Worm (Caenorhabditis elegans) whole organism, midembryonic: ENCODE data around the gene htp-1.

ENCODE experiments used
- T22C8.4 ChIP-seq: fragments of 200-800 bp; sonication (Bioruptor generic); IDR thresholded peaks from 2 replicates; pipeline ENCODE4 v1.3.6; 2022; ENCODE audit warnings: missing genetic modification characterization, missing compliant biosample characterization
- cog-1 ChIP-seq: sonication (generic microtip); optimal IDR thresholded peaks from 2 replicates; lab custom pipeline; 2016; ENCODE audit warnings: missing genetic modification characterization, missing compliant biosample characterization
- flt-1 ChIP-seq: fragments of 200-800 bp; sonication (Bioruptor generic); IDR thresholded peaks from 2 replicates; pipeline ENCODE4 v1.3.6; 2022; ENCODE audit warnings: missing genetic modification characterization, missing compliant biosample characterization
- klf-2 ChIP-seq: fragments of 200-800 bp; sonication (Bioruptor generic); conservative IDR thresholded peaks from 2 replicates; pipeline ENCODE4 v1.3.6; 2022; ENCODE audit warnings: missing genetic modification reagents, missing genetic modification characterization, missing compliant biosample characterization
- med-1 ChIP-seq: sonication (generic microtip); optimal IDR thresholded peaks from 2 replicates; lab custom pipeline; 2017; ENCODE audit warnings: missing genetic modification characterization, mild to moderate bottlenecking, missing compliant biosample characterization, antibody characterized with exemption, missing genetic modification reagents; ENCODE audit not compliant: insufficient read depth
- ref-1 ChIP-seq: fragments of 200-800 bp; sonication (Bioruptor generic); conservative IDR thresholded peaks from 2 replicates; pipeline ENCODE4 v1.3.6; 2022; ENCODE audit warnings: missing genetic modification reagents, missing genetic modification characterization, missing compliant biosample characterization
- tab-1 ChIP-seq: fragments of 200-800 bp; sonication (Bioruptor generic); IDR thresholded peaks from 2 replicates; pipeline ENCODE4 v1.3.6; 2022; ENCODE audit warnings: missing genetic modification characterization, missing compliant biosample characterization
- ztf-23 ChIP-seq: fragments of 200-800 bp; sonication (Bioruptor generic); IDR thresholded peaks from 2 replicates; pipeline ENCODE4 v1.3.6; 2022; ENCODE audit warnings: missing genetic modification reagents, missing genetic modification characterization, missing compliant biosample characterization
- ztf-29 ChIP-seq: fragments of 200-800 bp; sonication (Bioruptor generic); IDR thresholded peaks from 2 replicates; pipeline ENCODE4 v1.3.6; 2022; ENCODE audit warnings: missing genetic modification reagents, missing genetic modification characterization, missing compliant biosample characterization

htp-1 gene

DNA sequence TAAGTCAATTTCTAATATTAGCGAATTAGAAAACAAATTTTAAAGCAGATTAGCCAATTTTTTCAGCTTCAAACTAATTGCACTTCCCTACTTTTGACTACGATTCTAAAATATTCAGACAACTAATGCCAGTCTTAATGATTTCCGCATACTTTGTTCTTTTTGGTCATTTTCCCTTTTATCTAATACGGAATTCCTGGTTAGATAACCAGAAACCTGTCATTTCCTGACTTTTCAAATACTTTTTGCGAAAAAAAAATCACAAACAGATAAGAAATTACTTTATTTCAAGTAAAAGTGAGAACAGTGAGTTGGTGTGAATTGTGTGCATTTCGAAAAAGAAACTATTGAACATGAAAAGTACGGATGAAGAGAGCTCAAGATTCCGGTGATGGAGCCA is 11.2 kb downstream of the htp-1 start:
- TF ChIP-seq flt-1 (GFP tag; lab: Robert Waterston, UW) (no peak), cog-1 (tag; lab: Kevin White, UChicago) (no peak), T22C8.4 (GFP tag; lab: Robert Waterston, UW) (no peak), tab-1 (no peak), ztf-29 (GFP tag; lab: Robert Waterston, UW) (no peak), ref-1 (GFP tag; lab: Robert Waterston, UW) (no peak)

- TF ChIP-seq T22C8.4 (GFP tag; lab: Robert Waterston, UW) (no peak), klf-2 (GFP tag; lab: Robert Waterston, UW) (no peak), flt-1 (GFP tag; lab: Robert Waterston, UW) (no peak), tab-1 (no peak), ztf-23 (GFP tag; lab: Robert Waterston, UW) (no peak), ref-1 (GFP tag; lab: Robert Waterston, UW) (no peak), cog-1 (tag; lab: Kevin White, UChicago) (no peak), med-1 (no peak), ztf-29 (GFP tag; lab: Robert Waterston, UW) (no peak)
These were observed 14.3 kb downstream of the htp-1 start, which contains the start of gene elo-5 for ce11 chrIV:5377062-5377461. Gene elo-5, minus strand, starts transcription at chrIV:5377117.

DNA sequence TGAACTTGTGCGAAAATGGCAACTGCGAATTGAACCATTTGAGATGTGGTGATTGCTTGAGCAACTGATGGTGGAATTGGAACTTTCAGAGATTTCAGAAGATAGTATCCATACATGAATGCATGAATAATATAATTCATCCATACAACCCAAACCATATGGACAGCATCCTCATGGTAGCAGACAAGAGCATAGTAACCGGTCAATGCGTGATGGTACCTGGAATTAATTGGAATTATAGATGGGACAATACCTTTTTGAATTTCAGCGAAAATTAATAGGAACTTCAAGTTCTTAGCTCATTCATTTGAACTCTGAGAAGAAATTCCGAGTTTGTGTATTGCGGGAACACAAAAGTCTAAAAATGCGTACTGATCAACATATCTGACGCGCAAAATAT is 16.4 kb downstream of the htp-1 start:
- TF ChIP-seq ref-1 (GFP tag; lab: Robert Waterston, UW) (no peak), cog-1 (tag; lab: Kevin White, UChicago) (no peak), tab-1 (no peak), T22C8.4 (GFP tag; lab: Robert Waterston, UW) (no peak), flt-1 (GFP tag; lab: Robert Waterston, UW) (no peak), klf-2 (GFP tag; lab: Robert Waterston, UW) (no peak), ztf-29 (GFP tag; lab: Robert Waterston, UW) (no peak), med-1 (no peak), ztf-23 (GFP tag; lab: Robert Waterston, UW) (no peak)

- no peak for TF ChIP-seq ztf-29 (GFP tag; lab: Robert Waterston, UW)
- no peak for TF ChIP-seq cog-1 (tag; lab: Kevin White, UChicago)
- no peak for TF ChIP-seq flt-1 (GFP tag; lab: Robert Waterston, UW)
These were observed 17.0 kb downstream of the htp-1 start for ce11 chrIV:5374321-5374720.

DNA sequence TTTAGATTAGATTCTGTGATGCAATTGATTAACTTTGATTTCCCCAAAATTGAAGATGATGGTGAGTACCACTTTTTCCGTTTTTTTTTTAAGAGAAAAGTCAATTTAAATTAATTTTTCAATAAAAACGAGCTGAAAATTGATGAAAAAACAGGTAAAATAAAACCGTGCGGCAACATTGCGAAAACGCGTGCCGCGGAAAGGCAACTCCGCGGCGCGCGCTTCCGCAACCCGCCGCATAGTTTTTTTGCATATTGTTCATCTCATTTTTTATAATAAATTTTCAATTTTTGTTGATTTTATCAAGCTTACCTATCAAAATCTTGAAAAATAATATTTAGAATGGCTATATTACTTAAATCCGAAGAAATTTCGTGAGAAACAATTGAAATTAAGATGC is 20.4 kb downstream of the htp-1 start:
- TF ChIP-seq ref-1 (GFP tag; lab: Robert Waterston, UW) (0 out of 2 replicates have a peak, but pooled peaks have one; percentile 19), flt-1 (GFP tag; lab: Robert Waterston, UW) (peak; percentile 85), med-1 (peak; percentile 34), cog-1 (tag; lab: Kevin White, UChicago) (peak; percentile 26), tab-1 (peak; percentile 39; the same call in 1 of the 2 replicates), ztf-29 (GFP tag; lab: Robert Waterston, UW) (0 out of 2 replicates have a peak, but pooled peaks have one; percentile 29), T22C8.4 (GFP tag; lab: Robert Waterston, UW) (peak; percentile 57; the same call in 1 of the 2 replicates), ztf-23 (GFP tag; lab: Robert Waterston, UW) (0 out of 2 replicates have a peak, but pooled peaks have one; percentile 25), klf-2 (GFP tag; lab: Robert Waterston, UW) (no peak)

- no peak for TF ChIP-seq flt-1 (GFP tag; lab: Robert Waterston, UW)
- no peak for TF ChIP-seq ztf-29 (GFP tag; lab: Robert Waterston, UW)
- no peak for TF ChIP-seq med-1
- no peak for TF ChIP-seq klf-2 (GFP tag; lab: Robert Waterston, UW)
- no peak for TF ChIP-seq tab-1
- TF ChIP-seq T22C8.4 (GFP tag; lab: Robert Waterston, UW): no peak
- no peak for TF ChIP-seq ztf-23 (GFP tag; lab: Robert Waterston, UW)
- TF ChIP-seq ref-1 (GFP tag; lab: Robert Waterston, UW): no peak
- no peak for TF ChIP-seq cog-1 (tag; lab: Kevin White, UChicago)
These were observed 21.9 kb downstream of the htp-1 start, which contains the start of gene F41H10.3 for ce11 chrIV:5369414-5369813. Gene F41H10.3, plus strand, starts transcription at chrIV:5369801.

DNA sequence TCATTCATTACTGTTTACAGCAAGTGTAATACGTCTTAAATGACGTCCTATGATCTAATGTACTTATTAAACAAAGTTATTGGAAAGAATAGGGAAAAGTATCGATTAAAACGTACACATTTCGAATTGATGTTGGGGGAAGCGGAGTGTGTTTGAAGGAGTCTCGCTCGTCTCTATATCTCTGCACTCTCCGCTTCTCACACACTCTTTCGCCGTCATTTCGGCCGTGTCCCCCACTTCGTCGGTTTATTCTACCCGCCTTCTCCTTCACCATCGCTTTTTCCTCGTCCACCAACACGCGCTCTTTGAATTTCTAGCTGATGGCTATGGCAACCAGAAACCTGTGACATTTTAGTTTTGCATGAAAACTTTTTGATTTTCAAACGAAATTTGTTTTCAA is 22.5 kb downstream of the htp-1 start:
- TF ChIP-seq T22C8.4 (GFP tag; lab: Robert Waterston, UW) (peak; percentile 68), cog-1 (tag; lab: Kevin White, UChicago) (no peak)

- TF ChIP-seq klf-2 (GFP tag; lab: Robert Waterston, UW): no peak
- no peak for TF ChIP-seq tab-1
- TF ChIP-seq ztf-23 (GFP tag; lab: Robert Waterston, UW): no peak
- no peak for TF ChIP-seq med-1
- TF ChIP-seq T22C8.4 (GFP tag; lab: Robert Waterston, UW): no peak
- TF ChIP-seq cog-1 (tag; lab: Kevin White, UChicago): no peak
- no peak for TF ChIP-seq flt-1 (GFP tag; lab: Robert Waterston, UW)
- no peak for TF ChIP-seq ztf-29 (GFP tag; lab: Robert Waterston, UW)
- no peak for TF ChIP-seq ref-1 (GFP tag; lab: Robert Waterston, UW)
These were observed 23.5 kb downstream of the htp-1 start for ce11 chrIV:5367899-5368298.

DNA sequence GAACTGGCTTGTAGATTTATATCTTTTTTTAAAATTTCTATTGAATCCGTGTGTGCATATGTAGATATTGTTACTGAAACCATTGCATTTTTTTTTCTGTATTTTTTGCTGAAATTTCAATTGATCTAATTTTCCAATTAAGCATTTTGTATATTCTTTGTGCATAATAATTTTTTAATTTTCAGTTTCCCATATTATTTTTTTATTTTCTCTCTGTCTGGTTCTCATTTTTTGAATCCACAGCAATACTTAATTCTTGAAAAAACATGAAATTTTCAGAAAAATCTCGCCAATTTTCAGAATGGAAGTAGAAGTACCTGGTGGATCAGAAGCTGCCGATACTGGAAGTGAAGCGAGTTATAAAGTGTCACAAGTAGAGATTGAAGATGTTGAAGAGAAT is 24.8 kb downstream of the htp-1 start, which contains the start of gene sand-1:
Gene sand-1 (plus strand): TSS at position 301 of the 400 bp plus-strand sequence.
- TF ChIP-seq ref-1 (GFP tag; lab: Robert Waterston, UW): no peak
- no peak for TF ChIP-seq tab-1
- TF ChIP-seq T22C8.4 (GFP tag; lab: Robert Waterston, UW): no peak
- no peak for TF ChIP-seq ztf-29 (GFP tag; lab: Robert Waterston, UW)
- TF ChIP-seq klf-2 (GFP tag; lab: Robert Waterston, UW): no peak
- no peak for TF ChIP-seq cog-1 (tag; lab: Kevin White, UChicago)
- no peak for TF ChIP-seq ztf-23 (GFP tag; lab: Robert Waterston, UW)
- TF ChIP-seq flt-1 (GFP tag; lab: Robert Waterston, UW): no peak
- no peak for TF ChIP-seq med-1

DNA sequence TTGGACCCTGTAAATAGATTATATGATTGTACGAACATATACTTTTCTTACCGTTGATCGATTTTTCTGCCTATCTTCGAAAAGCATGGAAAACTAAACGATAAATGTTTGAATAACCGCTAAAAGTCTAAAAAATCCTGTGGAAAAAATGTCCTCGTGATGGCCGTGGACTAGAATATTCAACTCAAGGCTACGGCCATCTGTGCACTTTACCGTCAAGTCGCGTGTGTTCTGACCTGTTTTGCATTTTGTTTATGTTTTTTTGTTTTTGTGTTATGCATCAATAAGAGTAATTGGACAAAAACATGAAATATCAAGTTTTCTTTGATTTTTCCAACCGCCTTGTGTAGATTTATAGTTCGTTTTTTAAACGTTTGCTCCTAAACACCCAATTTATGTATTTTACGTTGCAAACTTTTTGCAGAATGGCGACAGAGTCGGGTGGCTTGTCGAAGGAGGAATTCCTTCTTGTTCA is 27.2 kb downstream of the htp-1 start, which contains the start of the genes hda-6 and F41H10.4:
Gene hda-6 (minus strand): TSS at position 172 of the 475 bp plus-strand sequence.
Gene F41H10.4 (plus strand): TSS at position 425 of the 475 bp plus-strand sequence.
- TF ChIP-seq ref-1 (GFP tag; lab: Robert Waterston, UW) (no peak), klf-2 (GFP tag; lab: Robert Waterston, UW) (no peak), ztf-23 (GFP tag; lab: Robert Waterston, UW) (no peak), T22C8.4 (GFP tag; lab: Robert Waterston, UW) (no peak), flt-1 (GFP tag; lab: Robert Waterston, UW) (no peak), ztf-29 (GFP tag; lab: Robert Waterston, UW) (no peak), cog-1 (tag; lab: Kevin White, UChicago) (no peak), med-1 (no peak), tab-1 (no peak)
